Fruit fly (Drosophila melanogaster): ENCODE results near the gene CG33521.

DNA sequence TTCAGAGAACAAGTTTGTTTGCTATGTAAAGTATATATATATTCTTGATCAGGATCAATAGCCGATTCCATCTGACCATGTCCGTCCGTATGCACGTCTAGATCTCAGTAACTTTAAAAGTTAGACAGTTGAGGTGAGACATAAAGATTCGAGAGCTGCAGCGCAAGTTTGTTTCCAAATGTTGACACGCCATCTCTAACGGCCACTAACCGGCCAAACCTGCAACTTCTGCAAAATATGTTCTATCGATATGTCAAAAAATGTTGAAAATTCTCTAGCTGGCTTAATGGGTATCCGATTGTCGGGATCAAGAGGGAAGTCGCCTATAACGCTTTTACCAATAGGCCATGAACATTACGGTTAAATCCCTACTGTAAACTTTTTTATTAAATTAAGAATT, 1.3 kb downstream of the CG33521 start:
- TF ChIP-seq Myc (optimal IDR thresholded peaks at IDR 0.05) = no peak
- TF ChIP-seq insv (optimal IDR thresholded peaks at IDR 0.05) = no peak
- TF ChIP-seq Sin3A (optimal IDR thresholded peaks at IDR 0.05) = no peak
- no peak for TF ChIP-seq ttk (optimal IDR thresholded peaks at IDR 0.05)

Measured in Kc167 (cell line).